Worm (Caenorhabditis elegans) whole organism, mixed stage, embryonic: ENCODE measurements around the gene set-23.
"Not testable (repeated sequence)": the region's sequence is repeated elsewhere in the genome, so short reads cannot be mapped to it uniquely, and the experiment has no call there.

Source experiments
- ham-2 ChIP-seq: fragments of 200-800 bp; sonication (Bioruptor generic); optimal IDR thresholded peaks from 2 replicates; lab custom pipeline; 2018; ENCODE audit warnings: mild to moderate bottlenecking, missing genetic modification characterization, missing compliant biosample characterization
- hlh-1 ChIP-seq: fragments of 150-350 bp; optimal IDR thresholded peaks from 2 replicates; lab custom pipeline; 2014; ENCODE audit warnings: missing biosample characterization, missing genetic modification reagents, missing genetic modification characterization
- nhr-237 ChIP-seq: fragments of 150-350 bp; optimal IDR thresholded peaks from 2 replicates; lab custom pipeline; 2014; ENCODE audit warnings: missing biosample characterization, missing genetic modification characterization
- zip-8 ChIP-seq: fragments of 150-350 bp; optimal IDR thresholded peaks from 2 replicates; lab custom pipeline; 2014; ENCODE audit warnings: missing biosample characterization, missing genetic modification characterization
- ztf-11 ChIP-seq: fragments of 150-350 bp; optimal IDR thresholded peaks from 2 replicates; lab custom pipeline; 2014; ENCODE audit warnings: missing biosample characterization, missing genetic modification characterization

DNA sequence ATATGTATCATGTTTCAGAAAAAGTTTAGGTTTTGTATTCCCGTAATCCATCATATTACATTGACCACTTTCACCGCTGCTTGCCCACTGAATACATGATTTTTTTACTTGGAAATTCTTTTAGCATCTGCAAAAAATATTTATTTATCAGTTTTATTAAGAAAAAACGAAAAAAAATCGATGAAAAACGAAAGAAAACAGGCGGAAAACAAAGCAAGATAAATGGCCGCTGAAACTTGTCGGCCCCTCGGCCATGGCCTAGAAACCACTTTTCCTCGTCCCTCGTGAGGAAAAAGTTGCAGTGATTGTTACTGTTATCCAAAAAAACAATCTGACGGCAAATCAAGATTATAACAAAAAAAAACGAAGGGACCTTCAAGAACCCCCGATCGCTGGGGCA is 8.5 kb downstream of the set-23 start, which contains the start of gene dsl-3:
- TF ChIP-seq hlh-1 (tag; lab: Kevin White, UChicago); ham-2; zip-8 (tag; lab: Kevin White, UChicago); ztf-11 (tag; lab: Kevin White, UChicago); nhr-237 (tag; lab: Kevin White, UChicago): not testable (repeated sequence)
